Fruit fly (Drosophila melanogaster) whole organism, pupa: ENCODE results near the gene fit.
A peak's percentile ranks its signal among the peaks of the same experiment; 100 is the strongest.

Source experiments
- CG10348 ChIP-seq: fragments of 200-800 bp; sonication (Bioruptor generic); IDR thresholded peaks from 2 replicates; pipeline ENCODE4 v1.3.6; 2022; ENCODE audit warnings: missing biosample characterization, missing genetic modification characterization
- CG12605 ChIP-seq: fragments of 200-800 bp; sonication (Bioruptor generic); IDR thresholded peaks from 2 replicates; pipeline ENCODE4 v1.3.6; 2022; ENCODE audit warnings: missing biosample characterization, missing genetic modification characterization
- CG13204 ChIP-seq: fragments of 200-800 bp; sonication (Bioruptor generic); optimal IDR thresholded peaks from 2 replicates; lab custom pipeline; 2018; ENCODE audit warnings: missing biosample characterization, mild to moderate bottlenecking, missing genetic modification characterization, moderate library complexity
- CG14655 ChIP-seq: fragments of 200-800 bp; sonication (Bioruptor generic); optimal IDR thresholded peaks from 3 replicates; lab custom pipeline; 2017; ENCODE audit warnings: mild to moderate bottlenecking, missing biosample characterization, missing genetic modification reagents, missing genetic modification characterization
- CG15710 ChIP-seq: fragments of 200-800 bp; sonication (Bioruptor generic); optimal IDR thresholded peaks from 2 replicates; lab custom pipeline; 2018; ENCODE audit warnings: missing biosample characterization, mild to moderate bottlenecking, missing genetic modification characterization, moderate library complexity
- CG17806 ChIP-seq: fragments of 200-800 bp; sonication (Bioruptor generic); optimal IDR thresholded peaks from 2 replicates; lab custom pipeline; 2018; ENCODE audit warnings: missing biosample characterization, mild to moderate bottlenecking, missing genetic modification characterization, moderate library complexity
- CG32121 ChIP-seq: fragments of 200-800 bp; sonication (Bioruptor generic); IDR thresholded peaks from 2 replicates; pipeline ENCODE4 v1.3.6; 2022; ENCODE audit warnings: missing biosample characterization, missing genetic modification characterization
- CG34367 ChIP-seq: fragments of 200-800 bp; sonication (Bioruptor generic); optimal IDR thresholded peaks from 2 replicates; lab custom pipeline; 2018; ENCODE audit warnings: missing biosample characterization, mild to moderate bottlenecking, missing genetic modification characterization
- CG4496 ChIP-seq: fragments of 200-800 bp; sonication (Bioruptor generic); IDR thresholded peaks from 3 replicates; pipeline ENCODE4 v1.3.6; 2022; ENCODE audit warnings: missing biosample characterization, missing genetic modification characterization
- CG8159 ChIP-seq: fragments of 200-800 bp; sonication (Bioruptor generic); optimal IDR thresholded peaks from 3 replicates; lab custom pipeline; 2018; ENCODE audit warnings: missing biosample characterization, mild to moderate bottlenecking, missing genetic modification characterization, moderate library complexity
- CG8301 ChIP-seq: fragments of 200-800 bp; sonication (Bioruptor generic); optimal IDR thresholded peaks from 2 replicates; lab custom pipeline; 2018; ENCODE audit warnings: missing biosample characterization, mild to moderate bottlenecking, missing genetic modification characterization
- CG9948 ChIP-seq: fragments of 200-800 bp; sonication (Bioruptor generic); optimal IDR thresholded peaks from 2 replicates; lab custom pipeline; 2018; ENCODE audit warnings: missing biosample characterization, mild to moderate bottlenecking, missing genetic modification characterization, moderate library complexity
- D1 ChIP-seq: fragments of 200-800 bp; sonication (Bioruptor generic); optimal IDR thresholded peaks from 2 replicates; lab custom pipeline; 2018; ENCODE audit warnings: missing biosample characterization, mild to moderate bottlenecking, missing genetic modification characterization, moderate library complexity
- EcR ChIP-seq: fragments of 200-800 bp; sonication (Bioruptor generic); optimal IDR thresholded peaks from 3 replicates; lab custom pipeline; 2019; ENCODE audit warnings: missing biosample characterization, missing genetic modification characterization, mild to moderate bottlenecking, moderate library complexity, missing genetic modification reagents
- Ets98B ChIP-seq: fragments of 200-800 bp; sonication (Bioruptor generic); IDR thresholded peaks from 2 replicates; pipeline ENCODE4 v1.3.6; 2022; ENCODE audit warnings: missing biosample characterization, missing genetic modification characterization
- Pif1A ChIP-seq: fragments of 200-800 bp; sonication (Bioruptor generic); optimal IDR thresholded peaks from 3 replicates; lab custom pipeline; 2016; ENCODE audit warnings: missing biosample characterization, missing genetic modification characterization
- Pif1B ChIP-seq: fragments of 200-800 bp; sonication (Bioruptor generic); optimal IDR thresholded peaks from 3 replicates; lab custom pipeline; 2016; ENCODE audit warnings: missing biosample characterization, missing genetic modification characterization
- Snoo ChIP-seq: fragments of 200-800 bp; sonication (Bioruptor generic); optimal IDR thresholded peaks from 3 replicates; lab custom pipeline; 2017; ENCODE audit warnings: missing biosample characterization, mild to moderate bottlenecking, missing genetic modification characterization, inconsistent platforms
- fd96Ca ChIP-seq: fragments of 200-800 bp; sonication (Bioruptor generic); IDR thresholded peaks from 3 replicates; pipeline ENCODE4 v1.3.6; 2022; ENCODE audit warnings: missing biosample characterization, missing genetic modification characterization
- gl ChIP-seq: fragments of 200-800 bp; sonication (Bioruptor generic); optimal IDR thresholded peaks from 2 replicates; lab custom pipeline; 2018; ENCODE audit warnings: missing biosample characterization, mild to moderate bottlenecking, missing genetic modification characterization
- rn ChIP-seq: fragments of 200-800 bp; sonication (Bioruptor generic); IDR thresholded peaks from 2 replicates; pipeline ENCODE4 v1.3.6; 2022; ENCODE audit warnings: missing biosample characterization, missing genetic modification characterization

Gene fit

dm6 chr3R:21922244-21922643, 38.0 kb upstream of the fit start:
- TF ChIP-seq CG13204 (GFP tag; lab: Kevin White, UChicago) (peak; percentile 69), CG10348 (GFP tag; lab: Robert Waterston, UW) (no peak), EcR (peak; percentile 98), CG8301 (no peak), Snoo (peak; percentile 12), CG15710 (tag; lab: Kevin White, UChicago) (no peak)

dm6 chr3R:21921363-21922208, 37.3 kb upstream of the fit start:
- TF ChIP-seq CG12605 (GFP tag; lab: Robert Waterston, UW) (no peak), CG14655 (GFP tag; lab: Kevin White, UChicago) (peak; percentile 76), CG4496 (GFP tag; lab: Robert Waterston, UW) (0 out of 3 replicates have a peak, but pooled peaks have one; percentile 43), Pif1B (GFP tag; lab: Kevin White, UChicago) (peak; percentile 51), CG13204 (GFP tag; lab: Kevin White, UChicago) (no peak), Pif1A (peak; percentile 64), gl (tag; lab: Kevin White, UChicago) (no peak), rn (no peak), CG9948 (peak; percentile 84), CG32121 (GFP tag; lab: Robert Waterston, UW) (peak; percentile 39; the same call in 1 of the 2 replicates), CG15710 (tag; lab: Kevin White, UChicago) (peak; percentile 82), Snoo (peak; percentile 60), fd96Ca (GFP tag; lab: Robert Waterston, UW) (no peak), EcR (peak; percentile 93), D1 (peak; percentile 44), CG8301 (peak; percentile 46), Ets98B (no peak), CG10348 (GFP tag; lab: Robert Waterston, UW) (no peak), CG34367 (tag; lab: Kevin White, UChicago) (peak; percentile 71), CG17806 (tag; lab: Kevin White, UChicago) (peak; percentile 70), CG8159 (tag; lab: Kevin White, UChicago) (peak; percentile 90)

- TF ChIP-seq Pif1B (GFP tag; lab: Kevin White, UChicago): no peak
- no peak for TF ChIP-seq fd96Ca (GFP tag; lab: Robert Waterston, UW)
- TF ChIP-seq CG13204 (GFP tag; lab: Kevin White, UChicago): no peak
- peak; percentile 66 for TF ChIP-seq CG14655 (GFP tag; lab: Kevin White, UChicago)
- no peak for TF ChIP-seq rn
- TF ChIP-seq CG34367 (tag; lab: Kevin White, UChicago): no peak
- TF ChIP-seq CG4496 (GFP tag; lab: Robert Waterston, UW): peak; percentile 63; the same call in 2 of the 3 replicates
- peak; percentile 15 for TF ChIP-seq CG9948
- TF ChIP-seq gl (tag; lab: Kevin White, UChicago): no peak
- no peak for TF ChIP-seq Pif1A
- peak; percentile 57 for TF ChIP-seq CG8301
- TF ChIP-seq CG17806 (tag; lab: Kevin White, UChicago): peak; percentile 21
- TF ChIP-seq CG12605 (GFP tag; lab: Robert Waterston, UW): no peak
- TF ChIP-seq Ets98B: 0 out of 2 replicates have a peak, but pooled peaks have one; percentile 28
These were observed 36.2 kb upstream of the fit start for dm6 chr3R:21920495-21920894.

- no peak for TF ChIP-seq CG10348 (GFP tag; lab: Robert Waterston, UW)
These were observed 32.7 kb upstream of the fit start for dm6 chr3R:21916987-21917386.

- TF ChIP-seq CG10348 (GFP tag; lab: Robert Waterston, UW): no peak
These were observed 29.2 kb upstream of the fit start, which contains the start of gene Qsox2 for dm6 chr3R:21913447-21913846. Qsox2 (plus strand) TSS chr3R:21913747.

- TF ChIP-seq CG13204 (GFP tag; lab: Kevin White, UChicago) (no peak), CG4496 (GFP tag; lab: Robert Waterston, UW) (no peak), CG14655 (GFP tag; lab: Kevin White, UChicago) (no peak), CG17806 (tag; lab: Kevin White, UChicago) (no peak), rn (no peak), Pif1B (GFP tag; lab: Kevin White, UChicago) (no peak), CG9948 (no peak), fd96Ca (GFP tag; lab: Robert Waterston, UW) (no peak), CG15710 (tag; lab: Kevin White, UChicago) (no peak), CG10348 (GFP tag; lab: Robert Waterston, UW) (no peak), EcR (no peak), gl (tag; lab: Kevin White, UChicago) (no peak), CG8159 (tag; lab: Kevin White, UChicago) (no peak), CG34367 (tag; lab: Kevin White, UChicago) (no peak), CG12605 (GFP tag; lab: Robert Waterston, UW) (no peak)
These were observed 27.3 kb upstream of the fit start, which contains the start of gene Qsox3 for dm6 chr3R:21911516-21911915. Qsox3 (plus strand) TSS chr3R:21911816.
